Worm (Caenorhabditis elegans) whole organism, late embryonic: ENCODE data around the gene T28A11.22.

Experiments used
- ceh-34 ChIP-seq: sonication (generic microtip); optimal IDR thresholded peaks from 2 replicates; lab custom pipeline; 2016; ENCODE audit warnings: mild to moderate bottlenecking, missing genetic modification characterization, missing compliant biosample characterization
- fkh-10 ChIP-seq: fragments of 150-350 bp; optimal IDR thresholded peaks from 2 replicates; lab custom pipeline; 2014; ENCODE audit warnings: missing biosample characterization, missing genetic modification reagents, missing genetic modification characterization
- hlh-15 ChIP-seq: sonication (generic microtip); optimal IDR thresholded peaks from 2 replicates; lab custom pipeline; 2016; ENCODE audit warnings: missing genetic modification characterization, missing compliant biosample characterization
- lin-11 ChIP-seq: fragments of 200-800 bp; sonication (Bioruptor generic); optimal IDR thresholded peaks from 2 replicates; lab custom pipeline; 2018; ENCODE audit warnings: mild to moderate bottlenecking, missing genetic modification characterization, missing compliant biosample characterization
- pax-1 ChIP-seq: fragments of 150-350 bp; optimal IDR thresholded peaks from 2 replicates; lab custom pipeline; 2014; ENCODE audit warnings: missing biosample characterization, missing genetic modification characterization
- pha-4 ChIP-seq: fragments of 150-350 bp; optimal IDR thresholded peaks from 2 replicates; lab custom pipeline; 2018; ENCODE audit warnings: missing biosample characterization, missing genetic modification reagents, missing genetic modification characterization

DNA sequence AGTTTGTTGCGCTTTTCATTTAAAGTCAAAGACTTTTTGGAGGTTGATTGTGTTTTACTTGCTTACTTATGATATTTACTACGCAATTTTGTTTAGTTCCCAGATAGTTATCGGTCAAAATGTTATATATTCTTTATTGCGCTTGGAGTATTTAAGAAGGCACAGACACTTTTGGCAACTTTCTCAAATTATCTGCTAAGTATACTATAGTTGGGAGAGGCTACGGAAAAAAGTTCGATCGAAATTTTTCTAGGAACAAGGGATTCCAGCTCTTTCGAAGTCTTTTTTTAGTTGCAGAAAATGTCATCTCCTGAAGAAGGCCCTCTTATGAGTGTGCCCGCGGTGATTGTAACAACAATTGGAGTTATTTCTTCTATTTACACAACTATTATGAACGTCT lies 2.7 kb downstream of the T28A11.22 start, which contains the start of gene srbc-5:
- TF ChIP-seq fkh-10 (GFP tag; lab: Kevin White, UChicago) = no peak
- TF ChIP-seq ceh-34 (tag; lab: Kevin White, UChicago) = no peak
- TF ChIP-seq pha-4 (tag; lab: Kevin White, UChicago) = no peak
- TF ChIP-seq lin-11 (tag; lab: Kevin White, UChicago) = no peak
- TF ChIP-seq hlh-15 = no peak
- TF ChIP-seq pax-1 (tag; lab: Kevin White, UChicago) = no peak
